Worm (Caenorhabditis elegans): ENCODE data around the gene ZK228.4.

ZK228.4 gene

ce11 chrV:18468097-18468496, 5.5 kb downstream of the ZK228.4 start, which contains the start of gene ZK228.13:
Gene ZK228.13, minus strand, starts transcription at chrV:18468197.
- no peak for TF ChIP-seq nhr-6 (tag; optimal IDR thresholded peaks at IDR 0.05)
- TF ChIP-seq zip-2 (tag; optimal IDR thresholded peaks at IDR 0.05), result no peak
- TF ChIP-seq pqm-1 (tag; optimal IDR thresholded peaks at IDR 0.05), result no peak

- TF ChIP-seq egl-43 (GFP tag; IDR thresholded peaks at IDR 0.05), result no peak
- peak; percentile 15 for TF ChIP-seq aha-1 (tag)
Observed at ce11 chrV:18473415-18473814, 10.8 kb downstream of the ZK228.4 start, which contains the start of gene srh-182. Gene srh-182, minus strand, starts transcription at chrV:18473515.

DNA sequence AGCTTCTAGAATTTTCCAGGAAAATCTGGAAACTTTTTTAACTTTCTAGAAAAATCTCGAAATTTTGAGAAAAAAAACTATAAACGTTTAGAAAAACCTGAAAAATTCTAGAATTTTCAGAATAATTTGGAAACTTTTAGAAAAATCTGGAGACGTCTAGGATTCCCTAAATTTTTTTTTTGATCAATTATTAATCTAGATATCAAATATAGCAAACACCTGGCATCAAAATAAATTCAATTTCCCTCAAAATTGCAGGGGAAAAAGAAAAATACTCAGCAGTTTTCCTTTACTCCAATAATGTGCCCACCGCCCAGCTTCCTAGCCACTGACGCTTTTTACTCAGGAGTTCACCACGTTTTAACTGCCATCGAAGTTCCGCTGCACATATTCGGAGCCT, 11.6 kb downstream of the ZK228.4 start, which contains the start of gene srh-181:
Gene srh-181, plus strand, starts transcription at position 301 of the 400 bp plus-strand sequence.
- no peak for TF ChIP-seq ceh-32 (tag; optimal IDR thresholded peaks at IDR 0.05; ENCODE audit: poor library complexity)
- no peak for TF ChIP-seq unc-62 (GFP tag; optimal IDR thresholded peaks at IDR 0.05 in 1 of 2)
- TF ChIP-seq unc-62 (tag; optimal IDR thresholded peaks at IDR 0.05), result no peak

DNA sequence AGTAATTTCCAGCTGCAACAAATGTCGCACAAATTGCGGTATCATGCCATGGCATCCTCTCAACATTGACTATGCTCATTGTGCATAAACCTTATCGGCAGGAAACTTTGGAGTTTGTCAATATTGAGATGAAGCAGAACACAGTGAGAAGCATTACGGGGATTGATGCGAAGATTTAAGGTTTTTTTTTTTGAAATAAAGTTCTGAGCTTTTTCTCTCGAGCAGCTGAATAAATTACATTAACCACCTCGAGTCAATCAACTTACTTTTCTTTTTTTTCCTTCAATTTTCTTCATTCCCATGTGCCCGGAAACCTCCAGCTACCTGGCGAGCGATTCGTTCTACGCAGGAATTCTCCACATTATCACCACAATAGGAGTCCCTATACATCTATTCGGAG, 13.5 kb downstream of the ZK228.4 start, which contains the start of gene srh-179:
Gene srh-179, plus strand, starts transcription at position 301 of the 400 bp plus-strand sequence.
- TF ChIP-seq ZK337.2 (GFP tag; IDR thresholded peaks at IDR 0.05) (no peak), hmg-1.1 (GFP tag; IDR thresholded peaks at IDR 0.05) (no peak), daf-12 (tag; optimal IDR thresholded peaks at IDR 0.05) (no peak), tag-97 (GFP tag; IDR thresholded peaks at IDR 0.05) (no peak), hif-1 (tag; optimal IDR thresholded peaks at IDR 0.05) (no peak), ces-1 (GFP tag; optimal IDR thresholded peaks at IDR 0.05) (no peak), php-3 (GFP tag; IDR thresholded peaks at IDR 0.05) (no peak), madf-5 (GFP tag; IDR thresholded peaks at IDR 0.05) (no peak), Y5F2A.4 (GFP tag; optimal IDR thresholded peaks at IDR 0.05) (no peak), lin-38 (GFP tag; IDR thresholded peaks at IDR 0.05) (no peak), spr-1 (tag; optimal IDR thresholded peaks at IDR 0.05) (no peak), jun-1 (tag; optimal IDR thresholded peaks at IDR 0.05) (no peak), lim-7 (GFP tag; IDR thresholded peaks at IDR 0.05) (no peak), aha-1 (tag) (no peak), ceh-32 (tag; optimal IDR thresholded peaks at IDR 0.05; ENCODE audit: poor library complexity) (no peak), fos-1 (tag; optimal IDR thresholded peaks at IDR 0.05) (no peak), ZK546.5 (tag; optimal IDR thresholded peaks at IDR 0.05) (no peak), mdl-1 (tag; optimal IDR thresholded peaks at IDR 0.05) (no peak), nhr-41 (GFP tag; IDR thresholded peaks at IDR 0.05) (no peak)

ce11 chrV:18480231-18480630, 17.6 kb downstream of the ZK228.4 start, which contains the start of gene srh-178:
Gene srh-178, minus strand, starts transcription at chrV:18480331.
- no peak for TF ChIP-seq tag-97 (GFP tag; IDR thresholded peaks at IDR 0.05)
- no peak for TF ChIP-seq mes-2 (tag; optimal IDR thresholded peaks at IDR 0.05; ENCODE audit: poor library complexity, severe bottlenecking)
- no peak for TF ChIP-seq tra-1 (GFP tag; IDR thresholded peaks at IDR 0.05)
- no peak for TF ChIP-seq lin-1 (GFP tag; IDR thresholded peaks at IDR 0.05)
- TF ChIP-seq snpc-4 (tag; optimal IDR thresholded peaks at IDR 0.05), result no peak
- TF ChIP-seq daf-16 (GFP tag; optimal IDR thresholded peaks at IDR 0.05), result no peak
- TF ChIP-seq daf-16 (tag; optimal IDR thresholded peaks at IDR 0.05), result no peak
- no peak for TF ChIP-seq ceh-62 (tag; optimal IDR thresholded peaks at IDR 0.05)
- TF ChIP-seq ceh-20 (GFP tag; IDR thresholded peaks at IDR 0.05), result no peak

DNA sequence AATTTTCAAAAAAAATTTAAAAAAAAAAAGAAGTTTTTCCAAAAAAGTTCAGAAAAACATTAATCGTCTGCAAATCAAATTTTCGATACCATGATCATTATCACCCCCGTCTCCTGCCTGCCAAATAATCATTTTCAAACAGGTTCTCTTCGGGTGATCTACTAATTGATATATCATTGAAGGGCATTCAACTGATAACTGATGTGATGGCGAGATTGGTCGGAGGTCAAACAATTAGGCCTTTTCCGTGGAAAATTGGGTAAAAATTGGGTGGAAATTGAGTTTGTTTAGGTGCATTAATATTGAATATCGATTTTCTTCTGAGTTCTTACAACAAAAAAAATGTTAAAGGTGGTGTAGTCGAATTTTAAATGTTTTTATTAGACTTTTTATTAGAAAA, 24.6 kb downstream of the ZK228.4 start, which contains the start of gene Y51A2D.18:
Gene Y51A2D.18, minus strand, starts transcription at position 101 of the 400 bp plus-strand sequence.
- TF ChIP-seq tag-97 (GFP tag; IDR thresholded peaks at IDR 0.05) (no peak), mes-2 (tag; optimal IDR thresholded peaks at IDR 0.05; ENCODE audit: poor library complexity, severe bottlenecking) (no peak), zip-11 (GFP tag; IDR thresholded peaks at IDR 0.05) (no peak), lin-29 (GFP tag; IDR thresholded peaks at IDR 0.05) (no peak), cey-2 (tag; optimal IDR thresholded peaks at IDR 0.05; ENCODE audit: borderline replicate concordance, insufficient read depth) (no peak), lin-13 (GFP tag; optimal IDR thresholded peaks at IDR 0.05) (no peak), hif-1 (tag; optimal IDR thresholded peaks at IDR 0.05) (no peak)

All from whole organism, L4 larva.